Fruit fly (Drosophila melanogaster) whole organism, embryonic: ENCODE results near the gene sdt.
A peak's percentile ranks its signal among the peaks of the same experiment; 100 is the strongest.

Experiments
- Awh ChIP-seq: fragments of 200-800 bp; sonication (Bioruptor generic); IDR thresholded peaks from 2 replicates; pipeline ENCODE4, ENCODE4 v1.3.6; 2022; ENCODE audit warnings: missing biosample characterization, missing genetic modification characterization
- BtbVII ChIP-seq: fragments of 200-800 bp; sonication (Bioruptor generic); optimal IDR thresholded peaks from 3 replicates; lab custom pipeline; 2017; ENCODE audit warnings: missing biosample characterization, mild to moderate bottlenecking, missing genetic modification characterization
- CG10274 ChIP-seq: fragments of 200-800 bp; sonication (Bioruptor generic); optimal IDR thresholded peaks from 3 replicates; lab custom pipeline; 2017; ENCODE audit warnings: missing biosample characterization, mild to moderate bottlenecking, missing genetic modification characterization
- CG10959 ChIP-seq: fragments of 200-800 bp; sonication (Bioruptor generic); IDR thresholded peaks from 2 replicates; pipeline ENCODE4 v1.3.6; 2022; ENCODE audit warnings: missing biosample characterization, missing genetic modification characterization
- CG11723 ChIP-seq: fragments of 200-800 bp; sonication (Bioruptor generic); optimal IDR thresholded peaks from 2 replicates; lab custom pipeline; 2017; ENCODE audit warnings: missing biosample characterization, mild to moderate bottlenecking, missing genetic modification characterization
- CG12391 ChIP-seq: fragments of 200-800 bp; sonication (Bioruptor generic); optimal IDR thresholded peaks from 3 replicates; lab custom pipeline; 2018; ENCODE audit warnings: missing biosample characterization, mild to moderate bottlenecking, missing genetic modification characterization, moderate library complexity
- CG13123 ChIP-seq: fragments of 200-800 bp; sonication (Bioruptor generic); optimal IDR thresholded peaks from 2 replicates; lab custom pipeline; 2016; ENCODE audit warnings: missing biosample characterization, missing genetic modification characterization
- CG14965 ChIP-seq: fragments of 200-800 bp; sonication (Bioruptor generic); optimal IDR thresholded peaks from 2 replicates; lab custom pipeline; 2016; ENCODE audit warnings: missing biosample characterization, missing genetic modification characterization, borderline replicate concordance
- CG15479 ChIP-seq: fragments of 200-800 bp; sonication (Bioruptor generic); optimal IDR thresholded peaks from 3 replicates; lab custom pipeline; 2019; ENCODE audit warnings: missing biosample characterization, mild to moderate bottlenecking, missing genetic modification characterization, moderate library complexity
- CG15696 ChIP-seq: fragments of 200-800 bp; sonication (Bioruptor generic); optimal IDR thresholded peaks from 2 replicates; lab custom pipeline; 2019; ENCODE audit warnings: missing biosample characterization, mild to moderate bottlenecking, missing genetic modification characterization, moderate library complexity
- CG30403 ChIP-seq: fragments of 200-800 bp; sonication (Bioruptor generic); optimal IDR thresholded peaks from 3 replicates; lab custom pipeline; 2016; ENCODE audit warnings: missing biosample characterization, missing genetic modification characterization
- CG30431 ChIP-seq: fragments of 200-800 bp; sonication (Bioruptor generic); optimal IDR thresholded peaks from 2 replicates; lab custom pipeline; 2017; ENCODE audit warnings: missing biosample characterization, missing genetic modification characterization
- CG31441 ChIP-seq: fragments of 200-800 bp; sonication (Bioruptor generic); IDR thresholded peaks from 2 replicates; pipeline ENCODE4 v1.3.6; 2022; ENCODE audit warnings: missing biosample characterization, missing genetic modification characterization
- CG32772 ChIP-seq: fragments of 200-800 bp; sonication (Bioruptor generic); IDR thresholded peaks from 2 replicates; pipeline ENCODE4 v1.3.6; 2022; ENCODE audit warnings: missing biosample characterization, missing genetic modification characterization
- CG4617 ChIP-seq: fragments of 200-800 bp; sonication (Bioruptor generic); optimal IDR thresholded peaks from 3 replicates; lab custom pipeline; 2016; ENCODE audit warnings: missing biosample characterization, missing genetic modification characterization, borderline replicate concordance
- CG6272 ChIP-seq: fragments of 200-800 bp; sonication (Bioruptor generic); IDR thresholded peaks from 2 replicates; pipeline ENCODE4 v1.3.6; 2022; ENCODE audit warnings: missing biosample characterization, missing genetic modification characterization
- CG6791 ChIP-seq: fragments of 200-800 bp; sonication (Bioruptor generic); IDR thresholded peaks from 3 replicates; pipeline ENCODE4 v1.3.6; 2022; ENCODE audit warnings: missing biosample characterization, missing genetic modification characterization; ENCODE audit not compliant: partially characterized antibody
- CG7271 ChIP-seq: fragments of 200-800 bp; sonication (Bioruptor generic); optimal IDR thresholded peaks from 2 replicates; lab custom pipeline; 2018; ENCODE audit warnings: missing biosample characterization, mild to moderate bottlenecking, missing genetic modification characterization, moderate library complexity
- CG7786 ChIP-seq: fragments of 200-800 bp; sonication (Bioruptor generic); optimal IDR thresholded peaks from 2 replicates; lab custom pipeline; 2016; ENCODE audit warnings: missing biosample characterization, missing genetic modification characterization
- CG7928 ChIP-seq: fragments of 200-800 bp; sonication (Bioruptor generic); optimal IDR thresholded peaks from 2 replicates; lab custom pipeline; 2017; ENCODE audit warnings: missing biosample characterization, mild to moderate bottlenecking, missing genetic modification characterization
- CG8924 ChIP-seq: fragments of 200-800 bp; optimal IDR thresholded peaks from 3 replicates; lab custom pipeline; 2019; ENCODE audit warnings: missing biosample characterization, mild to moderate bottlenecking, missing genetic modification characterization, moderate library complexity
- Dad ChIP-seq: fragments of 200-800 bp; sonication (Bioruptor generic); optimal IDR thresholded peaks from 3 replicates; lab custom pipeline; 2016; ENCODE audit warnings: missing biosample characterization, missing genetic modification characterization
- Doc2 ChIP-seq: fragments of 200-800 bp; sonication (Bioruptor generic); IDR thresholded peaks from 2 replicates; pipeline ENCODE4 v1.3.6; 2022; ENCODE audit warnings: missing biosample characterization, missing genetic modification characterization
- Mes4 ChIP-seq: fragments of 200-800 bp; sonication (Bioruptor generic); optimal IDR thresholded peaks from 2 replicates; lab custom pipeline; 2016; ENCODE audit warnings: missing biosample characterization, missing genetic modification characterization
- Optix ChIP-seq: fragments of 200-800 bp; sonication (Bioruptor generic); IDR thresholded peaks from 3 replicates; pipeline ENCODE4 v1.3.6; 2022; ENCODE audit warnings: missing biosample characterization, missing genetic modification characterization
- Taf1 ChIP-seq: fragments of 200-800 bp; sonication (Bioruptor generic); IDR thresholded peaks from 2 replicates; pipeline ENCODE4 v1.3.6; 2022; ENCODE audit warnings: missing biosample characterization, missing genetic modification characterization
- Trl ChIP-seq, 3 experiments: fragments of >200 bp in 2 of 3; fragments of 200-800 bp in 1 of 3; sonication (Bioruptor generic) in 1 of 3; optimal IDR thresholded peaks; 2 replicates in 1 of 3; 3 replicates in 2 of 3; lab custom pipeline; 2016 to 2017; ENCODE audit warnings: missing biosample characterization in 1 of 3, missing genetic modification characterization in 1 of 3
- Usf ChIP-seq: fragments of 200-800 bp; sonication (Bioruptor generic); optimal IDR thresholded peaks from 2 replicates; lab custom pipeline; 2017; ENCODE audit warnings: missing genotype, missing biosample characterization, missing genetic modification characterization
- bab2 ChIP-seq: fragments of 200-800 bp; sonication (Bioruptor generic); optimal IDR thresholded peaks from 2 replicates; lab custom pipeline; 2016; ENCODE audit warnings: missing biosample characterization, missing genetic modification characterization
- btn ChIP-seq: fragments of 200-800 bp; sonication (Bioruptor generic); optimal IDR thresholded peaks from 2 replicates; lab custom pipeline; 2016; ENCODE audit warnings: missing biosample characterization, missing genetic modification characterization
- dimm ChIP-seq: fragments of 200-800 bp; sonication (Bioruptor generic); IDR thresholded peaks from 2 replicates; pipeline ENCODE4 v1.3.6; 2022; ENCODE audit warnings: missing biosample characterization, missing genetic modification characterization
- esg ChIP-seq: fragments of 200-800 bp; sonication (Bioruptor generic); conservative IDR thresholded peaks from 2 replicates; pipeline ENCODE4 v1.3.6; 2022; ENCODE audit warnings: missing biosample characterization, missing genetic modification characterization
- ewg ChIP-seq: fragments of 200-800 bp; sonication (Bioruptor generic); optimal IDR thresholded peaks from 3 replicates; lab custom pipeline; 2017; ENCODE audit warnings: mild to moderate bottlenecking, missing biosample characterization, missing genetic modification reagents, missing genetic modification characterization
- fd64A ChIP-seq: fragments of 200-800 bp; sonication (Bioruptor generic); optimal IDR thresholded peaks from 3 replicates; lab custom pipeline; 2018; ENCODE audit warnings: missing biosample characterization, mild to moderate bottlenecking, missing genetic modification characterization
- gem ChIP-seq: fragments of 200-800 bp; sonication (Bioruptor generic); optimal IDR thresholded peaks from 2 replicates; lab custom pipeline; 2019; ENCODE audit warnings: missing biosample characterization, mild to moderate bottlenecking, missing genetic modification characterization, moderate library complexity
- hth ChIP-seq: fragments of >200 bp; optimal IDR thresholded peaks from 2 replicates; lab custom pipeline; 2017; ENCODE audit warnings: inconsistent platforms
- lbe ChIP-seq: fragments of 200-800 bp; sonication (Bioruptor generic); optimal IDR thresholded peaks from 2 replicates; lab custom pipeline; 2016; ENCODE audit warnings: missing biosample characterization, mild to moderate bottlenecking, missing genetic modification characterization
- lilli ChIP-seq: fragments of 200-800 bp; sonication (Bioruptor generic); optimal IDR thresholded peaks from 3 replicates; lab custom pipeline; 2016; ENCODE audit warnings: missing biosample characterization, missing genetic modification characterization
- nerfin-2 ChIP-seq: fragments of 200-800 bp; sonication (Bioruptor generic); IDR thresholded peaks from 2 replicates; pipeline ENCODE4 v1.3.6; 2022; ENCODE audit warnings: missing biosample characterization, missing genetic modification characterization; ENCODE audit not compliant: partially characterized antibody
- pan ChIP-seq, 4 experiments: fragments of >200 bp in 3 of 4; fragments of 200-800 bp in 1 of 4; sonication (Bioruptor generic) in 1 of 4; optimal IDR thresholded peaks in 3 of 4; IDR thresholded peaks in 1 of 4; 2 replicates each; pipeline versions ENCODE4 v1.3.6 to Lab custom; 2017 to 2022; ENCODE audit warnings: missing biosample characterization in 2 of 4, missing genetic modification characterization in 2 of 4, mixed read lengths in 1 of 4
- pb ChIP-seq: fragments of 200-800 bp; sonication (Bioruptor generic); optimal IDR thresholded peaks from 3 replicates; lab custom pipeline; 2016; ENCODE audit warnings: missing biosample characterization, missing genetic modification characterization
- sna ChIP-seq: fragments of 200-800 bp; sonication (Bioruptor generic); IDR thresholded peaks from 2 replicates; pipeline ENCODE4 v1.3.6; 2022; ENCODE audit warnings: missing biosample characterization, missing genetic modification characterization; ENCODE audit not compliant: partially characterized antibody
- tap ChIP-seq: fragments of 200-800 bp; optimal IDR thresholded peaks from 3 replicates; lab custom pipeline; 2019; ENCODE audit warnings: missing biosample characterization, mild to moderate bottlenecking, missing genetic modification characterization, moderate library complexity
- tin ChIP-seq: fragments of 200-800 bp; sonication (Bioruptor generic); optimal IDR thresholded peaks from 3 replicates; lab custom pipeline; 2016; ENCODE audit warnings: missing biosample characterization, missing genetic modification characterization
- trem ChIP-seq: fragments of 200-800 bp; optimal IDR thresholded peaks from 3 replicates; lab custom pipeline; 2019; ENCODE audit warnings: missing biosample characterization, mild to moderate bottlenecking, missing genetic modification characterization, moderate library complexity
- trh ChIP-seq: fragments of 200-800 bp; sonication (Bioruptor generic); optimal IDR thresholded peaks from 2 replicates; lab custom pipeline; 2016; ENCODE audit warnings: missing biosample characterization, missing genetic modification characterization
- wek ChIP-seq: fragments of 200-800 bp; sonication (Bioruptor generic); optimal IDR thresholded peaks from 3 replicates; lab custom pipeline; 2018; ENCODE audit warnings: missing biosample characterization, mild to moderate bottlenecking, missing genetic modification characterization, moderate library complexity
- zen2 ChIP-seq: fragments of 200-800 bp; sonication (Bioruptor generic); IDR thresholded peaks from 3 replicates; pipeline ENCODE4 v1.3.6; 2022; ENCODE audit warnings: missing biosample characterization, missing genetic modification characterization; ENCODE audit not compliant: partially characterized antibody
- zfh2 ChIP-seq: fragments of 200-800 bp; sonication (Bioruptor generic); optimal IDR thresholded peaks from 2 replicates; lab custom pipeline; 2016; ENCODE audit warnings: missing biosample characterization, missing genetic modification characterization

The sdt gene

dm6 chrX:8141353-8142066 lies 36.8 kb upstream of the sdt start (continued):
- TF ChIP-seq wek (no peak), bab2 (GFP tag; lab: Kevin White, UChicago) (peak; percentile 5), CG7271 (tag; lab: Kevin White, UChicago) (no peak), CG10274 (GFP tag; lab: Kevin White, UChicago) (no peak), Mes4 (GFP tag; lab: Kevin White, UChicago) (no peak), CG6272 (GFP tag; lab: Robert Waterston, UW) (no peak), CG30403 (peak; percentile 9), esg (GFP tag; lab: Robert Waterston, UW) (no peak), Dad (no peak), CG15479 (GFP tag; lab: Kevin White, UChicago) (no peak), CG6791 (GFP tag; lab: Robert Waterston, UW) (no peak), nerfin-2 (GFP tag; lab: Robert Waterston, UW) (no peak), lilli (GFP tag; lab: Kevin White, UChicago) (peak; percentile 67), tin (GFP tag; lab: Kevin White, UChicago) (no peak), CG4617 (GFP tag; lab: Kevin White, UChicago) (no peak), dimm (no peak), tap (tag; lab: Kevin White, UChicago) (no peak), Trl (optimal IDR thresholded peaks at IDR 0.05; lab: Kevin White, UChicago) (no peak), Trl (GFP tag; optimal IDR thresholded peaks at IDR 0.05; lab: Kevin White, UChicago) (peak; percentile 4), CG11723 (GFP tag; lab: Kevin White, UChicago) (no peak), fd64A (no peak), zen2 (GFP tag; lab: Robert Waterston, UW) (no peak), pb (GFP tag; lab: Kevin White, UChicago) (no peak), CG30431 (GFP tag; lab: Kevin White, UChicago) (no peak), Usf (no peak), btn (no peak), CG7786 (peak; percentile 36), hth (lab: Kevin White, UChicago) (no peak), Taf1 (GFP tag; lab: Robert Waterston, UW) (no peak), lbe (GFP tag; lab: Kevin White, UChicago) (no peak), ewg (GFP tag; lab: Kevin White, UChicago) (no peak), CG32772 (GFP tag; lab: Robert Waterston, UW) (no peak), CG13123 (GFP tag; lab: Kevin White, UChicago) (no peak), trem (tag; lab: Kevin White, UChicago) (no peak), Awh (no peak), zfh2 (GFP tag; lab: Kevin White, UChicago) (peak; percentile 24), CG14965 (no peak), CG31441 (GFP tag; lab: Robert Waterston, UW) (no peak), pan (optimal IDR thresholded peaks at IDR 0.05; lab: Kevin White, UChicago) (no peak), pan (GFP tag; optimal IDR thresholded peaks at IDR 0.05 in 1 of 2, IDR thresholded peaks at IDR 0.05 in 1 of 2) (no peak), gem (peak; percentile 46), trh (no peak), Optix (GFP tag; lab: Robert Waterston, UW) (no peak), Doc2 (GFP tag; lab: Robert Waterston, UW) (no peak), CG10959 (GFP tag; lab: Robert Waterston, UW) (no peak), CG12391 (tag; lab: Kevin White, UChicago) (no peak), CG15696 (no peak), sna (GFP tag; lab: Robert Waterston, UW) (no peak), CG7928 (GFP tag; lab: Kevin White, UChicago) (no peak), CG8924 (tag; lab: Kevin White, UChicago) (peak; percentile 4), BtbVII (GFP tag; lab: Kevin White, UChicago) (no peak)
